Fruit fly (Drosophila melanogaster) ovary, adult (tissue): ENCODE data around the gene cal1.

Experiments
- CG17801 ChIP-seq: fragments of 200-800 bp; optimal IDR thresholded peaks from 2 replicates; lab custom pipeline; 2019; ENCODE audit warnings: missing biosample characterization, mild to moderate bottlenecking, missing genetic modification characterization, moderate library complexity; ENCODE audit not compliant: partially characterized antibody

The cal1 gene

DNA sequence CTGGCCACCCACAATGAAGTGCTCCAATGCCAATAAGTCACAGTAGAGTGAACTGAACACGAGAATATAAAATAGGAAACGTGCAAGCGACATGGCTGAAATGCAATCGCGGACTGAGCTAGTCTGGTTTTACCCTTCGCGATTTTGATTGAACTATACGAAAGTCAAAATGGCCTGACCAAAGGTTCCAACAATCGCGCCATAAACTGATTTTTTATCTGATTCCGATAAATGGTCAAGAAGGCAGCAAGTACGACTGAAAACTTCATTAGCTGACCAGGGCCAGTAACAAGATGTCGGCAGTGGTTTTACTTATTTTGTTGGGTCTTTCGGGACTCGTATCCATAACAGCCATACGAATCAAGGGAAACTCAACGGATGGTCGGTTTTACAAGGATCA, 38.8 kb downstream of the cal1 start, which contains the start of the genes CG17477 and CG31269:
CG17477 (minus strand) TSS at position 101 of the 400 bp plus-strand sequence.
CG31269 (plus strand) TSS at position 289 of the 400 bp plus-strand sequence.
- no peak for TF ChIP-seq CG17801 (GFP tag; lab: Kevin White, UChicago)

DNA sequence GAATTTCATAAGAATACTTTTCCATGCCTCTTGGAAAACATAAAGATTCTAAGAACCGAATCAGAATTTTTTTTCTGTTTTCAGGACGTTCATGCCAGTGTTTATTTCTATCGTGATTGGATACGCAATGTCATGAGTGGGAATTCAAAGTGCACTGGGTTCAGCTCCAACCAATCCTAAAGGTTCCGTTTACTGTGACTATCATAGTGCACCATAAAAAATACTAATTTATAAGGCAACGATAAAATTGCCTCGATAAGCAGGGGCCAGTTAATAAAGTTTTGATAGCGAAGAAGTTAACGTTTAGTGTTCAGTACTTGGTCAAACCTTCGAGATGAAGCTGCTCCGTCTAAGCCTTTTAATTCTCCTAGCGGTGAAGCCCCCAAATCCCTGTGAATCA, 39.8 kb downstream of the cal1 start, which contains the start of gene CG31265:
CG31265 (plus strand) TSS at position 301 of the 400 bp plus-strand sequence.
- no peak for TF ChIP-seq CG17801 (GFP tag; lab: Kevin White, UChicago)

DNA sequence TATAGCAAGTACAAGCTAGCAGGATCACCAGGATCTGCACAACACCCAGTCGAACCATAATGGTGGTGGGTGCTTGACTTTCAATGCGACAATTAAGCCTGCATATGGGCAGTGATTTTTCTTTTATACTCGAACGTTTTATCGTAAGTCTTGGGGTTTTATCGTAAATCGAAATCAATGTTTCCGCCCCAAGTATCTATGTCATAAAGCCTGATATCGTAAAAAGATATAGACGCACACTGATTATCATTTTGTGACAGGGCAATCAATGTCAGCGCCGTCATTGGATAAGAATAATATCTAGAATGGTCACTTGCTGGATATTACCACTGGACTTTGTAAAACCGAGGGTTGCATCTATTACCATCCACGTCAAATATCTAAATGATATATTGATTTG, 42.2 kb downstream of the cal1 start, which contains the start of gene CG17475:
CG17475 (minus strand) TSS at position 101 of the 400 bp plus-strand sequence.
- TF ChIP-seq CG17801 (GFP tag; lab: Kevin White, UChicago), result no peak

DNA sequence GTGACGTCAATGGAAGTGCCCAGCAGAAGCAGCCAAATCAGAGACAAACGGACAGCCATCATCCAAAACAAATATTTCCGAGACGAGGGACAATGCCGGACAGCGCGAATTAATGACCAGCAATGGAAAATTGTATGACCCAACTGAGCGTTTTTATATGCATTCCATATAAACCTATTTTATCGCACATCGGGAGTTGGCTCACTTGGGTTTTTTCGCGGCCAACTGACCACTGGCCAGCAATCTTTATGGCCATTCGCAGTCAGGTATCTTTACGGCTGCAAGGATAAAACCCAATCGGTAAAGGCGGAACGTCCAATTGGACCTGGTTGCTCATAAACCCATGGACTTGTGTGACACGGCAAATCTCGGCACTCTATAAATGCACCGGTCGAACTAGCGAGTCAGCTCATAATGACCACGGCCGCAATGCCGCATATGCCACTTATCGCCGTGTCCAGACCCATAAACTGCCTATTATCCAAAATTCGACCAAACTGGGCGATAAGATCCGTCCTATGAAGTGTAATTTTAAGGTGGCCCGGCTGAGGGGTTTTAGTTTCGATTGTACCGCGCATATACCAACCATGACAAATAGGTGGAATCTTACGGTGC, 44.1 kb downstream of the cal1 start, which contains the start of the genes CG4053 and CG31266:
CG4053 (minus strand) TSS at position 101 of the 615 bp plus-strand sequence.
CG31266 (plus strand) TSS at position 565 of the 615 bp plus-strand sequence.
- TF ChIP-seq CG17801 (GFP tag; lab: Kevin White, UChicago), result no peak

DNA sequence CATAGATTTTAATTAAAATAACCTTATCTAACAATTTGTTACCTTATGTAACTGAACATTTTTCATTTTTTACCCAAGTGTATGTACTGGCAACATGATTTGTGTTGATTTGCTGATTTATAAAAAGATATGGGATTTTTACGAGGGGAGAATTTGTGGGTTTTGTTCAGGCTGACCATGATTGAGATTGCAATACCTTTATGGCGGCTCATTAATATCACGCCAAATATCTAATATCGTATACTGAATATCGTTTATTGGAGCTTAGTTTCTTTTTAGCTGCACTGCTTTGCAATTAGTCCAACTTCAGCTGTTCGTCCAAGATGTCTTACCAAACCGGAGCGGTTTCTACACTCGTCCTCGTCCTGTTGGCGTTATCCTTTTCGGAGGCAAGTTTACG, 45.8 kb downstream of the cal1 start, which contains the start of gene CG31267:
CG31267 (plus strand) TSS at position 301 of the 400 bp plus-strand sequence.
- TF ChIP-seq CG17801 (GFP tag; lab: Kevin White, UChicago), result no peak

DNA sequence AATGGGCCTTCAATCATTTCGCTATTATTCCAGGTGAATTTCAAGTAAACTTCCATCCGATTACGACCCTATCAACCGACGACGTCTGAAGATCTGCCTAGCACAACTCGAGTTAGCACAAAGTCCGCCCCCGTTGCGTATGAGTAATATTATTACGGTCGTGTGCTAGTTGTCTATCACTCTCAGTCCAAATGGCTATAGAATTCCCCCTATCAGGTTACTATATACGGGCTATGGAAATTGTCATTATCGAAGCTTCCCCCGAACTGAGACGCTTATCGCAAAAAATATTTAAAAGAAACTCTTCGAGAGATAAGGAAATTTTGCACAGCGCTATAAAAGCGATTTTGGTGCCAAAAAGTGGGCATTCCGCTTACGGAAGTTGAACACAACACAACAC, 47.7 kb downstream of the cal1 start, which contains the start of gene CG5246:
CG5246 (plus strand) TSS at position 365 of the 400 bp plus-strand sequence.
- no peak for TF ChIP-seq CG17801 (GFP tag; lab: Kevin White, UChicago)

DNA sequence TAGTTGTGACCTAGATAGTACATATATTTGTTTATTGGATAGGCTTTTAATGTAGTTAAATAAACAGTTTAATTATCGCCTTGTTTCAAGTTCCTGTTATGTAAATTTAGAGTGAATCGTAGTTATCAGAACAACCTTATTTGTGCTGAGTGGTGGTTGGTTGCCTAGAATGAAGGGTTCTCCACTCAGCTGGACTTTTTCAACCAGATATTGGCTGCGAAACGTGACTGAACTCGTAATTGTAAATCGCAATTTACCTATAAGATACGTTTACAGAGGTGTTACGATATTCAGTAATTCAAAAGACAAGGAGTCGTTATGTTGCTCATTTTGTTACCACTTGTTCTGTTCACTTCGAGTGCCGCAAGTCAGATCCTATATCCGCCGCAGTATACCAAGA, 49.5 kb downstream of the cal1 start, which contains the start of gene CG5255:
CG5255 (plus strand) TSS at position 301 of the 400 bp plus-strand sequence.
- TF ChIP-seq CG17801 (GFP tag; lab: Kevin White, UChicago), result no peak

DNA sequence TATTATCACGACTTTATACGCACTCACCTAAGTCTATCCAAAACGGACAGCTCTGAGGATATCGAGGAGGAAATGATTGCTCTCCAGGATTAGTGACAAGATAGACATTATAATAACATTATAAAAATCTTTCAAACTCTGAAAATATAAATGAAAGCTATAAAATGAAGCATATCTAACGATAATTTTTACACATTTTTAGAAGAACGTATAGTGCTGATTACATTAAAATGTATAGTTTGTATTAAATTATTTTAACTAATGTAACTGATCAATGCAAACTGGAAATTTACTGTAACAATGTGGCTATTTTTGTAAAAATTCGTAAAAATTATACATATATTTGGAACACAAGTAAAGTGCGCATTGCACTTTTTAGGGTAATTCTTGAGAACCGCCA, 50.6 kb downstream of the cal1 start, which contains the start of gene CG5265:
CG5265 (plus strand) TSS at position 301 of the 400 bp plus-strand sequence.
- no peak for TF ChIP-seq CG17801 (GFP tag; lab: Kevin White, UChicago)
